Worm (Caenorhabditis elegans) whole organism, late embryonic: ENCODE measurements around the gene fbxa-138.

Experiments used
- ceh-22 ChIP-seq: sonication (generic microtip); optimal IDR thresholded peaks from 2 replicates; lab custom pipeline; 2017; ENCODE audit warnings: missing biosample characterization, missing genetic modification characterization
- hlh-30 ChIP-seq: sonication (generic microtip); optimal IDR thresholded peaks from 2 replicates; lab custom pipeline; 2017; ENCODE audit warnings: antibody characterized with exemption, missing genetic modification characterization, missing compliant biosample characterization; ENCODE audit not compliant: insufficient read depth

DNA sequence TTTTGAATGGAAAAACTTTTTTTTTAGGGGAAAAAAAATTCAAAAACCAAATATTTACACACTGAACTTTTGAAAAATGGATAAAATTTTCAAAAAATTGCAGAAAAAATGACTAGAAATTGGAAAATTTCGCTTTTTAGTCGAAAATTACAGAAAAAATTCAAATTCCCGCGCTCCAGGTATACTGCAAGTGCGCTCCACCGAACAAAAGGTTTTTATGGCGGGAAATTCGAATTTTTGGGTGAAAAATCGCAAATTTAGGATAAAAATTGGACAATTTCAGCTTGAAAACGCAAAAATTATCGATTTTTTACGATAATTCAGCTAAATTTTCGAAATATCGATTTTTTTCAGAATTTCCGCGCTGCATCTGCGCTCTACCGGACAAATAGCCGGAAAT is 45.2 kb upstream of the fbxa-138 start:
- TF ChIP-seq ceh-22 (tag; lab: Kevin White, UChicago) (no peak), hlh-30 (tag; lab: Kevin White, UChicago) (no peak)
